Worm (Caenorhabditis elegans): ENCODE data around the gene Y57A10C.11.
A peak's percentile ranks its signal among the peaks of the same experiment; 100 is the strongest.

The Y57A10C.11 gene

ce11 chrII:12414805-12415204 is at the start of gene Y57A10C.11:
Gene Y57A10C.11, minus strand, starts transcription at chrII:12414905.
- TF ChIP-seq ZK546.5 (tag; optimal IDR thresholded peaks at IDR 0.05): no peak
- peak in 1 of 2 experiments; percentile 74 for TF ChIP-seq unc-62 (GFP tag; optimal IDR thresholded peaks at IDR 0.05 in 1 of 2)
- no peak for TF ChIP-seq unc-62 (tag; optimal IDR thresholded peaks at IDR 0.05)

DNA sequence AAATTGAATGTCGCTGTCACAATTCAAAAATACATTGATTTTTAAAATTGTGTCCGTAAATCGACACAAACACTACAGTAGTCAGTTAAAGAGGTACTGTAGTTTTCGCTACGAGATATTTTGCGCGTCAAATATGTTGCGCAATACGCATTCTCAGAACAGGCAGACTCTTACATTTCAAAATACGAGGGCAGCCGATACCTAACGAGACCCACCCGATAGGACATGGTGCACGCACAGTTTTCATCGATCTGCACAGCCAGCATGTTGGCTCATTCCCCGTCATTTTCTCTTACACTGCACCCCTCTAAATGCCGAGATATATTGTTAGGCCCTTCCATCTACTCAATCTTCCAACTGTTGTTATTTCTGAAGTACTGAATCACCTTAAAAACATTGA is 47.5 kb upstream of the Y57A10C.11 start, which contains the start of gene F15A4.2:
TSS of gene F15A4.2 (plus strand) at position 301 of the 400 bp plus-strand sequence.
- no peak for TF ChIP-seq set-16 (GFP tag; IDR thresholded peaks at IDR 0.05)
- no peak for TF ChIP-seq fos-1 (tag; optimal IDR thresholded peaks at IDR 0.05)

ce11 chrII:12460602-12461453 is 46.1 kb upstream of the Y57A10C.11 start, which contains the start of gene tag-280:
Gene tag-280, plus strand, starts transcription at chrII:12460652.
- peak; percentile 31; the same call in 1 of the 2 replicates for TF ChIP-seq lin-38 (GFP tag; IDR thresholded peaks at IDR 0.05)
- peak in 1 of 2 experiments; percentile 74 for TF ChIP-seq unc-62 (GFP tag; optimal IDR thresholded peaks at IDR 0.05 in 1 of 2)
- TF ChIP-seq unc-62 (tag; optimal IDR thresholded peaks at IDR 0.05): no peak
- TF ChIP-seq nhr-6 (tag; optimal IDR thresholded peaks at IDR 0.05): no peak
- TF ChIP-seq Y48G9A.11 (GFP tag; IDR thresholded peaks at IDR 0.05): 0 out of 2 replicates have a peak, but pooled peaks have one; percentile 11
- TF ChIP-seq lin-1 (GFP tag; IDR thresholded peaks at IDR 0.05): no peak

DNA sequence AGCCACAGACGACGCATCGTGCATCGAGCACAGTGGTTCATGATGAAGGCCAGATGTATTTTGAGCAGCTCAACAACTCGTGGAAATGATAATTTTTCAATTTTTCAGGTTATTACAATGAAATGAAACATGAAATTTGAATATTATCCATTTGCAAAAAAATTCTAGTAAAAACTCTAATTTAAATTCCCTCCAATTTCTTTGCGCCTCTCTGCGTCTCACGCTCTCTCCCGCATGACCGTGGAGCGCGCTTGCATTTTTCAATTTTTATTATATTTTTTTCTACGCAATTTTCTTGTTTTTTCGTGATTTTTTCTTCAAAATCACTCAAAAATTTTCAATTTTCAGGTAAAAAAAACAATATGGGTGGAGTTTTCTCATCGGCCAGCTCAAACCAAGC is 44.7 kb upstream of the Y57A10C.11 start, which contains the start of gene tag-281:
TSS of gene tag-281 (plus strand) at position 340 of the 400 bp plus-strand sequence.
- TF ChIP-seq T26A8.4 (GFP tag; IDR thresholded peaks at IDR 0.05): peak; percentile 41; the same call in 1 of the 2 replicates
- TF ChIP-seq dmd-9 (GFP tag; IDR thresholded peaks at IDR 0.05): 0 out of 2 replicates have a peak, but pooled peaks have one; percentile 50
- TF ChIP-seq snpc-4 (tag; optimal IDR thresholded peaks at IDR 0.05): peak; percentile 14
- peak in 1 of 2 experiments; percentile 90 for TF ChIP-seq lsy-2 (tag; optimal IDR thresholded peaks at IDR 0.05)
- TF ChIP-seq lin-13 (GFP tag; optimal IDR thresholded peaks at IDR 0.05): peak; percentile 66
- TF ChIP-seq hmg-1.1 (GFP tag; IDR thresholded peaks at IDR 0.05): peak; percentile 55; the same call in 1 of the 2 replicates
- peak; percentile 24 for TF ChIP-seq nhr-11 (tag; optimal IDR thresholded peaks at IDR 0.05)
- no peak for TF ChIP-seq unc-130 (GFP tag; optimal IDR thresholded peaks at IDR 0.05)
- TF ChIP-seq fkh-10 (GFP tag; optimal IDR thresholded peaks at IDR 0.05): peak; percentile 21
- peak in 1 of 2 experiments; percentile 45 for TF ChIP-seq unc-62 (GFP tag; optimal IDR thresholded peaks at IDR 0.05 in 1 of 2)
- no peak for TF ChIP-seq unc-62 (tag; optimal IDR thresholded peaks at IDR 0.05)
- TF ChIP-seq mes-2 (tag; optimal IDR thresholded peaks at IDR 0.05; ENCODE audit: poor library complexity, severe bottlenecking): peak; percentile 85
- TF ChIP-seq dmd-6 (GFP tag; IDR thresholded peaks at IDR 0.05): peak; percentile 51
- peak in 1 of 2 experiments; percentile 59 for TF ChIP-seq hif-1 (tag; optimal IDR thresholded peaks at IDR 0.05)
- peak; percentile 52 for TF ChIP-seq rbr-2 (tag; optimal IDR thresholded peaks at IDR 0.05)
- peak; percentile 60; the same call in 1 of the 2 replicates for TF ChIP-seq zfp-3 (GFP tag; conservative IDR thresholded peaks at IDR 0.05)
- TF ChIP-seq F44E2.7 (GFP tag; IDR thresholded peaks at IDR 0.05): no peak
- TF ChIP-seq snpc-1.2 (GFP tag; IDR thresholded peaks at IDR 0.05): no peak
- TF ChIP-seq lin-15B (tag; optimal IDR thresholded peaks at IDR 0.05): peak; percentile 43
- TF ChIP-seq mdl-1 (tag; optimal IDR thresholded peaks at IDR 0.05): peak in 1 of 2 experiments; percentile 17
- no peak for TF ChIP-seq saeg-2 (GFP tag; IDR thresholded peaks at IDR 0.05)
- TF ChIP-seq dpl-1 (GFP tag; optimal IDR thresholded peaks at IDR 0.05): peak; percentile 96
- TF ChIP-seq lin-38 (GFP tag; IDR thresholded peaks at IDR 0.05): peak; percentile 99
- TF ChIP-seq nhr-6 (tag; optimal IDR thresholded peaks at IDR 0.05): peak; percentile 68
- TF ChIP-seq hlh-11 (tag; optimal IDR thresholded peaks at IDR 0.05): peak; percentile 49
- TF ChIP-seq Y5F2A.4 (GFP tag; optimal IDR thresholded peaks at IDR 0.05): no peak
